Worm (Caenorhabditis elegans) whole organism, mixed stage, embryonic: ENCODE data around the gene Y47D7A.15.

Experiments
- ceh-43 ChIP-seq: fragments of 200-800 bp; sonication (Bioruptor generic); optimal IDR thresholded peaks from 2 replicates; lab custom pipeline; 2018; ENCODE audit warnings: mild to moderate bottlenecking, missing genetic modification characterization, moderate library complexity, missing compliant biosample characterization
- mep-1 ChIP-seq: fragments of 150-350 bp; optimal IDR thresholded peaks from 2 replicates; lab custom pipeline; 2017; ENCODE audit warnings: missing biosample characterization, missing genetic modification reagents, missing genetic modification characterization, inconsistent platforms
- nhr-28 ChIP-seq: fragments of 150-350 bp; optimal IDR thresholded peaks from 2 replicates; lab custom pipeline; 2014; ENCODE audit warnings: missing biosample characterization, missing genetic modification characterization

- no peak for TF ChIP-seq ceh-43 (GFP tag; lab: Kevin White, UChicago)
- TF ChIP-seq nhr-28 (tag; lab: Kevin White, UChicago), result no peak
- TF ChIP-seq mep-1 (tag; lab: Kevin White, UChicago), result no peak
Observed at ce11 chrV:4423860-4424401, 9.1 kb downstream of the Y47D7A.15 start, which contains the start of the genes Y47D7A.9 and Y47D7A.19.
